Worm (Caenorhabditis elegans) whole organism, young adult: Measurements from ENCODE around the gene R53.5.

Experiments
- C17E4.6 ChIP-seq: fragments of 200-800 bp; sonication (Bioruptor generic); IDR thresholded peaks from 2 replicates; pipeline ENCODE4 v1.3.6; 2022; ENCODE audit warnings: missing genetic modification reagents, missing genetic modification characterization, missing compliant biosample characterization
- F57C9.4 ChIP-seq: sonication (generic microtip); optimal IDR thresholded peaks from 2 replicates; lab custom pipeline; 2017; ENCODE audit warnings: mild to moderate bottlenecking, missing genetic modification characterization, missing compliant biosample characterization
- lsl-1 ChIP-seq: fragments of 200-800 bp; sonication (Bioruptor generic); optimal IDR thresholded peaks from 2 replicates; lab custom pipeline; 2018; ENCODE audit warnings: mild to moderate bottlenecking, missing genetic modification characterization, moderate library complexity, missing compliant biosample characterization
- nfya-1 ChIP-seq: sonication (generic microtip); optimal IDR thresholded peaks from 2 replicates; lab custom pipeline; 2017; ENCODE audit warnings: antibody characterized with exemption, missing compliant biosample characterization, missing genetic modification characterization, borderline replicate concordance; ENCODE audit not compliant: insufficient read depth

DNA sequence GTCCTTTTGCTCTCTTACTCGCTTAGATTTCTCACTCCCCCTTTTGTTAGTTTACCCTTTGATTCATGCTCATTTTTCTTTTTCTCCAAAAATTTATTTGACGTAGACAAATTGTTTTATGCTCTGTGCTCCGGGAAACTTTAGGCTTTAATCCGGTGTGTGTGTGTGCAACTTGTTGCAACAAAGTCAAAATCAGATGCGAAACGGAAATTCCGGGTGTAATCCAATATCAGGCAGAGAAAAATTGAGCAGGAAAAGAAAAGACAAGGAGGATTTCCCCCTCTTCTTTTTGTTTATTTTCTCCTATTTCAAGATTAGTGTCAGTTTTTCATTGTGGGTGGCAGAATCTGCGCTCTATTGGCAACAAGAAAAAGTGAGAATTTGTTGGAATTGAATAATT lies 22.2 kb upstream of the R53.5 start:
- TF ChIP-seq C17E4.6 (GFP tag; lab: Robert Waterston, UW) (no peak), lsl-1 (GFP tag; lab: Kevin White, UChicago) (no peak), F57C9.4 (tag; lab: Kevin White, UChicago) (no peak), nfya-1 (tag; lab: Kevin White, UChicago) (no peak)
